Fruit fly (Drosophila melanogaster) whole organism, embryonic: ENCODE results near the gene Cpr5C.

ENCODE experiments used
- Adf1 ChIP-seq: fragments of 200-800 bp; sonication (Bioruptor generic); IDR thresholded peaks from 2 replicates; pipeline ENCODE4 v1.3.6; 2022; ENCODE audit warnings: missing biosample characterization, missing genetic modification characterization
- CG10147 ChIP-seq: fragments of 200-800 bp; sonication (Bioruptor generic); optimal IDR thresholded peaks from 2 replicates; lab custom pipeline; 2019; ENCODE audit warnings: missing biosample characterization, mild to moderate bottlenecking, missing genetic modification characterization, moderate library complexity
- CG10431 ChIP-seq: fragments of 200-800 bp; sonication (Bioruptor generic); optimal IDR thresholded peaks from 3 replicates; lab custom pipeline; 2018; ENCODE audit warnings: missing biosample characterization, mild to moderate bottlenecking, missing genetic modification characterization
- CG11085 ChIP-seq: fragments of 200-800 bp; sonication (Bioruptor generic); IDR thresholded peaks from 2 replicates; pipeline ENCODE4 v1.3.6; 2022; ENCODE audit warnings: missing biosample characterization, missing genetic modification characterization
- CG11247 ChIP-seq: fragments of 200-800 bp; sonication (Bioruptor generic); IDR thresholded peaks from 2 replicates; pipeline ENCODE4 v1.3.6; 2022; ENCODE audit warnings: missing biosample characterization, missing genetic modification characterization
- CG12219 ChIP-seq: fragments of 200-800 bp; sonication (Bioruptor generic); optimal IDR thresholded peaks from 3 replicates; lab custom pipeline; 2018; ENCODE audit warnings: missing biosample characterization, mild to moderate bottlenecking, missing genetic modification characterization
- CG12299 ChIP-seq: fragments of 200-800 bp; sonication (Bioruptor generic); optimal IDR thresholded peaks from 2 replicates; lab custom pipeline; 2018; ENCODE audit warnings: missing biosample characterization, mild to moderate bottlenecking, missing genetic modification characterization
- CG1647 ChIP-seq: fragments of 200-800 bp; sonication (Bioruptor generic); optimal IDR thresholded peaks from 3 replicates; lab custom pipeline; 2016; ENCODE audit warnings: missing biosample characterization, missing genetic modification characterization
- CG16813 ChIP-seq: fragments of 200-800 bp; sonication (Bioruptor generic); IDR thresholded peaks from 3 replicates; pipeline ENCODE4 v1.3.6; 2022; ENCODE audit warnings: missing biosample characterization, missing genetic modification characterization; ENCODE audit not compliant: partially characterized antibody
- CG17361 ChIP-seq: fragments of 200-800 bp; sonication (Bioruptor generic); IDR thresholded peaks from 3 replicates; pipeline ENCODE4 v1.3.6; 2022; ENCODE audit warnings: missing biosample characterization, missing genetic modification characterization
- CG17802 ChIP-seq: fragments of 200-800 bp; sonication (Bioruptor generic); optimal IDR thresholded peaks from 2 replicates; lab custom pipeline; 2018; ENCODE audit warnings: missing biosample characterization, mild to moderate bottlenecking, missing genetic modification characterization, moderate library complexity
- CG2116 ChIP-seq: fragments of 200-800 bp; sonication (Bioruptor generic); optimal IDR thresholded peaks from 3 replicates; lab custom pipeline; 2018; ENCODE audit warnings: missing biosample characterization, mild to moderate bottlenecking, missing genetic modification characterization
- CG2129 ChIP-seq: fragments of 200-800 bp; sonication (Bioruptor generic); IDR thresholded peaks from 2 replicates; pipeline ENCODE4 v1.3.6; 2022; ENCODE audit warnings: missing biosample characterization, missing genetic modification characterization; ENCODE audit not compliant: partially characterized antibody
- CG32772 ChIP-seq: fragments of 200-800 bp; sonication (Bioruptor generic); IDR thresholded peaks from 2 replicates; pipeline ENCODE4 v1.3.6; 2022; ENCODE audit warnings: missing biosample characterization, missing genetic modification characterization
- CG34422 ChIP-seq: fragments of 200-800 bp; sonication (Bioruptor generic); IDR thresholded peaks from 3 replicates; pipeline ENCODE4 v1.3.6; 2022; ENCODE audit warnings: missing biosample characterization, missing genetic modification characterization
- CG3726 ChIP-seq: fragments of 200-800 bp; sonication (Bioruptor generic); IDR thresholded peaks from 3 replicates; pipeline ENCODE4, ENCODE4 v1.3.6; 2022; ENCODE audit warnings: missing biosample characterization, missing genetic modification characterization
- CG4360 ChIP-seq: fragments of 200-800 bp; sonication (Bioruptor generic); IDR thresholded peaks from 2 replicates; pipeline ENCODE4 v1.3.6; 2022; ENCODE audit warnings: missing biosample characterization, missing genetic modification characterization
- CG5245 ChIP-seq: fragments of 200-800 bp; sonication (Bioruptor generic); optimal IDR thresholded peaks from 3 replicates; lab custom pipeline; 2016; ENCODE audit warnings: missing biosample characterization, missing genetic modification characterization
- CG6683 ChIP-seq: fragments of 200-800 bp; sonication (Bioruptor generic); optimal IDR thresholded peaks from 2 replicates; lab custom pipeline; 2017; ENCODE audit warnings: missing biosample characterization, mild to moderate bottlenecking, missing genetic modification characterization, missing genetic modification reagents
- CG6689 ChIP-seq: fragments of 200-800 bp; sonication (Bioruptor generic); IDR thresholded peaks from 2 replicates; pipeline ENCODE4 v1.3.6; 2022; ENCODE audit warnings: missing biosample characterization, missing genetic modification characterization
- CG7271 ChIP-seq: fragments of 200-800 bp; sonication (Bioruptor generic); optimal IDR thresholded peaks from 2 replicates; lab custom pipeline; 2018; ENCODE audit warnings: missing biosample characterization, mild to moderate bottlenecking, missing genetic modification characterization, moderate library complexity
- CG7963 ChIP-seq: fragments of 200-800 bp; sonication (Bioruptor generic); IDR thresholded peaks from 3 replicates; pipeline ENCODE4 v1.3.6; 2022; ENCODE audit warnings: missing biosample characterization, missing genetic modification characterization; ENCODE audit not compliant: partially characterized antibody
- CG9876 ChIP-seq: fragments of 200-800 bp; sonication (Bioruptor generic); optimal IDR thresholded peaks from 2 replicates; lab custom pipeline; 2016; ENCODE audit warnings: missing biosample characterization, missing genetic modification characterization
- CG9932 ChIP-seq: fragments of 200-800 bp; sonication (Bioruptor generic); IDR thresholded peaks from 2 replicates; pipeline ENCODE4 v1.3.6; 2022; ENCODE audit warnings: missing biosample characterization, missing genetic modification characterization
- Camta ChIP-seq: fragments of 200-800 bp; sonication (Bioruptor generic); optimal IDR thresholded peaks from 2 replicates; lab custom pipeline; 2016; ENCODE audit warnings: missing biosample characterization, missing genetic modification characterization
- Ets65A ChIP-seq: fragments of 200-800 bp; sonication (Bioruptor generic); peaks from one replicate; lab custom pipeline; 2016; ENCODE audit warnings: missing biosample characterization, missing genetic modification characterization
- Hmr ChIP-seq: fragments of 200-800 bp; sonication (Bioruptor generic); optimal IDR thresholded peaks from 3 replicates; lab custom pipeline; 2017; ENCODE audit warnings: mild to moderate bottlenecking, missing biosample characterization, missing genetic modification reagents, missing genetic modification characterization
- Meics ChIP-seq: fragments of 200-800 bp; sonication (Bioruptor generic); optimal IDR thresholded peaks from 2 replicates; lab custom pipeline; 2017; ENCODE audit warnings: missing biosample characterization, mild to moderate bottlenecking, missing genetic modification characterization
- NC2α ChIP-seq: fragments of 200-800 bp; sonication (Bioruptor generic); optimal IDR thresholded peaks from 2 replicates; lab custom pipeline; 2016; ENCODE audit warnings: missing biosample characterization, missing genetic modification characterization
- Neu2 ChIP-seq: fragments of 200-800 bp; sonication (Bioruptor generic); optimal IDR thresholded peaks from 3 replicates; lab custom pipeline; 2016; ENCODE audit warnings: missing biosample characterization, missing genetic modification characterization, borderline replicate concordance
- Ptx1 ChIP-seq: fragments of 200-800 bp; sonication (Bioruptor generic); IDR thresholded peaks from 2 replicates; pipeline ENCODE4 v1.3.6; 2022; ENCODE audit warnings: missing biosample characterization, missing genetic modification characterization
- Rfx ChIP-seq: fragments of 200-800 bp; sonication (Bioruptor generic); IDR thresholded peaks from 2 replicates; pipeline ENCODE4 v1.3.6; 2022; ENCODE audit warnings: missing biosample characterization, missing genetic modification characterization
- ash1 ChIP-seq: fragments of 200-800 bp; sonication (Bioruptor generic); optimal IDR thresholded peaks from 2 replicates; lab custom pipeline; 2018; ENCODE audit warnings: missing biosample characterization, mild to moderate bottlenecking, missing genetic modification characterization
- az2 ChIP-seq: fragments of 200-800 bp; sonication (Bioruptor generic); optimal IDR thresholded peaks from 3 replicates; lab custom pipeline; 2016; ENCODE audit warnings: missing biosample characterization, missing genetic modification characterization
- cato ChIP-seq: fragments of 200-800 bp; sonication (Bioruptor generic); optimal IDR thresholded peaks from 2 replicates; lab custom pipeline; 2016; ENCODE audit warnings: missing biosample characterization, missing genetic modification characterization, borderline replicate concordance
- cg ChIP-seq: fragments of 200-800 bp; sonication (Bioruptor generic); optimal IDR thresholded peaks from 3 replicates; lab custom pipeline; 2019; ENCODE audit warnings: missing biosample characterization, mild to moderate bottlenecking, missing genetic modification characterization, moderate library complexity
- eve ChIP-seq, 2 experiments: fragments of >200 bp; optimal IDR thresholded peaks; 2 replicates each; lab custom pipeline; 2017; ENCODE audit warnings: missing biosample characterization in 2 of 2, missing genetic modification characterization in 2 of 2
- exex ChIP-seq: fragments of 200-800 bp; sonication (Bioruptor generic); optimal IDR thresholded peaks from 4 replicates; lab custom pipeline; 2018; ENCODE audit warnings: missing biosample characterization, mild to moderate bottlenecking, missing genetic modification characterization, moderate library complexity
- gt ChIP-seq: fragments of 200-800 bp; sonication (Bioruptor generic); IDR thresholded peaks from 2 replicates; pipeline ENCODE4 v1.3.6; 2022; ENCODE audit warnings: missing biosample characterization, missing genetic modification characterization
- her ChIP-seq: fragments of 200-800 bp; sonication (Bioruptor generic); optimal IDR thresholded peaks from 2 replicates; lab custom pipeline; 2016; ENCODE audit warnings: missing biosample characterization, missing genetic modification characterization
- inv ChIP-seq: fragments of 200-800 bp; sonication (Bioruptor generic); IDR thresholded peaks from 2 replicates; pipeline ENCODE4 v1.3.6; 2022; ENCODE audit warnings: missing biosample characterization, missing genetic modification characterization; ENCODE audit not compliant: partially characterized antibody
- knrl ChIP-seq: fragments of 200-800 bp; sonication (Bioruptor generic); IDR thresholded peaks from 3 replicates; pipeline ENCODE4 v1.3.6; 2022; ENCODE audit warnings: missing biosample characterization, missing genetic modification characterization; ENCODE audit not compliant: partially characterized antibody
- maf-S ChIP-seq: fragments of 200-800 bp; sonication (Bioruptor generic); optimal IDR thresholded peaks from 2 replicates; lab custom pipeline; 2016; ENCODE audit warnings: missing biosample characterization, missing genetic modification characterization
- salm ChIP-seq: fragments of 200-800 bp; sonication (Bioruptor generic); optimal IDR thresholded peaks from 2 replicates; lab custom pipeline; 2018; ENCODE audit warnings: missing biosample characterization, mild to moderate bottlenecking, missing genetic modification characterization
- sr ChIP-seq: fragments of 200-800 bp; sonication (Bioruptor generic); IDR thresholded peaks from 3 replicates; pipeline ENCODE4 v1.3.6; 2022; ENCODE audit warnings: missing biosample characterization, missing genetic modification characterization
- stwl ChIP-seq: fragments of 200-800 bp; sonication (Bioruptor generic); optimal IDR thresholded peaks from 3 replicates; lab custom pipeline; 2018; ENCODE audit warnings: missing biosample characterization, mild to moderate bottlenecking, missing genetic modification characterization, moderate library complexity
- unpg ChIP-seq: fragments of 200-800 bp; sonication (Bioruptor generic); optimal IDR thresholded peaks from 3 replicates; lab custom pipeline; 2018; ENCODE audit warnings: missing biosample characterization, mild to moderate bottlenecking, missing genetic modification characterization, moderate library complexity
- z ChIP-seq: fragments of 200-800 bp; sonication (Bioruptor generic); IDR thresholded peaks from 3 replicates; pipeline ENCODE4 v1.3.6; 2022; ENCODE audit warnings: missing biosample characterization, missing genetic modification characterization

Cpr5C gene

DNA sequence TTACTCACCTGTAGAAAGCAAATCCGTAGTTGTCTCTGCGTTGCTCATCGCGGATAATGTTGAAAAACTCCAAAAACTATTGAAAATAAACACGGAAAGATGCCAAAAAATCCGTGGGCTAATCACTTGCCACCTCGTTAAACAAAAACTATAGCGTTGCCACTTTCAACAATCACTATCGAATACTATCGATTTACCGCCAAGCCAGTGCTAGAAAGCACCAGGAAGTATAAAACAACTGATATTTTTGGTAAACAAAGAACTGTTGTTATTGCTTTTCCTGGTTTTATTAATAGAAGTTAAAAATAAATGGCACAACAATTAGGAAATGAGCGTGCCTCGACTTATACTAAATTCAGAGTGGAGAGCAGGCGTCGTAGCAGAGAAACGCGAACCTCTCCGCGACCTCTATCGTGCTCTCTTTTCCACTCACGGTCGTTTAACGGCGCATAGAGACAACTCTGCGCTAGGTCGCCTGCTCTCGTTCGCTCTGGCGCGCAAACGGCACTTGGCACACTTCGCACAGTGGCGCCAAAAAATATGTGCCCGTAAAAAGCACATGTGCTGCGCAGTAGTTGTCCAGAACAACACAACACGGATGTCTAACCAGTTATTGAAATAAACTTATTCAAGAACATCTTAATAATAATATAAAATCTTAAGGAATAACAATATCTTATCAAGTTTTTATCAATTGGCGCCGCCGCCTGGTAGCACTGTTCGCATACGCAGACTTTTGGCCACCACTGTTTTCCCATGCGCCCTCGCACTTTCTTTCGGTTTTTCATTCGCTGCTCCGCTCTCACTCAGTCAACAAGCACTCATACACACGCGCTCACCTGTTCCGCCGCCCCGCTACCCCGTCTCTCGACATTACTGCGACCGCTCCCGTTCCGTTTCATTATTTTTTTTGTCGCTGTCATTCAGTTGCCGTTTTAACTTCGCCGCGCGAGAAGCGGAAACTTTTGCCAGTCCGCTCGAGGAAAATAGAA, 49.3 kb upstream of the Cpr5C start, which contains the start of the genes lin-52 and CG15771 (continued):
- TF ChIP-seq CG17361 = peak; percentile 93
- peak; percentile 85 for TF ChIP-seq cato (GFP tag; lab: Kevin White, UChicago)
- TF ChIP-seq CG7271 (tag; lab: Kevin White, UChicago) = no peak
- peak; percentile 5 for TF ChIP-seq CG9876 (GFP tag; lab: Kevin White, UChicago)
- peak; percentile 93 for TF ChIP-seq CG6683 (GFP tag; lab: Kevin White, UChicago)
- peak; percentile 92 for TF ChIP-seq CG12219 (GFP tag; lab: Kevin White, UChicago)
- TF ChIP-seq Camta = peak; percentile 75
- TF ChIP-seq CG11247 (GFP tag; lab: Robert Waterston, UW) = peak; percentile 93
- TF ChIP-seq knrl (GFP tag; lab: Robert Waterston, UW) = peak; percentile 64
- no peak for TF ChIP-seq CG2129 (GFP tag; lab: Robert Waterston, UW)
- TF ChIP-seq CG10431 (GFP tag; lab: Kevin White, UChicago) = peak; percentile 87
- TF ChIP-seq stwl (tag; lab: Kevin White, UChicago) = peak; percentile 45
- peak; percentile 96 for TF ChIP-seq CG9932
- TF ChIP-seq Hmr (GFP tag; lab: Kevin White, UChicago) = peak; percentile 97
- peak; percentile 96 for TF ChIP-seq CG12299
- TF ChIP-seq CG6689 (GFP tag; lab: Robert Waterston, UW) = peak; percentile 96
- TF ChIP-seq gt (GFP tag; lab: Robert Waterston, UW) = peak; percentile 77
- TF ChIP-seq z (GFP tag; lab: Robert Waterston, UW) = peak; percentile 76
- TF ChIP-seq exex = peak; percentile 79
- no peak for TF ChIP-seq ash1 (GFP tag; lab: Kevin White, UChicago)
- TF ChIP-seq CG16813 = peak; percentile 57
- TF ChIP-seq CG17802 (tag; lab: Kevin White, UChicago) = peak; percentile 44
- TF ChIP-seq Neu2 (GFP tag; lab: Kevin White, UChicago) = no peak
- peak; percentile 81 for TF ChIP-seq sr (GFP tag; lab: Robert Waterston, UW)
- TF ChIP-seq CG10147 = peak; percentile 93
- peak; percentile 90 for TF ChIP-seq salm
- peak; percentile 94 for TF ChIP-seq unpg (GFP tag; lab: Kevin White, UChicago)
- peak; percentile 53 for TF ChIP-seq CG1647 (GFP tag; lab: Kevin White, UChicago)
- peak; percentile 31 for TF ChIP-seq her
- TF ChIP-seq maf-S (GFP tag; lab: Kevin White, UChicago) = peak; percentile 41
- TF ChIP-seq az2 = peak; percentile 93
- peak; percentile 89 for TF ChIP-seq CG3726 (GFP tag; lab: Robert Waterston, UW)
- TF ChIP-seq CG34422 (GFP tag; lab: Robert Waterston, UW) = peak; percentile 91
- TF ChIP-seq Ptx1 (GFP tag; lab: Robert Waterston, UW) = peak; percentile 97
- TF ChIP-seq NC2α (GFP tag; lab: Kevin White, UChicago) = no peak
- TF ChIP-seq inv = peak; percentile 40; the same call in 1 of the 2 replicates
- TF ChIP-seq CG4360 (GFP tag; lab: Robert Waterston, UW) = peak; percentile 61; the same call in 1 of the 2 replicates
- peak; percentile 70 for TF ChIP-seq cg (GFP tag; lab: Kevin White, UChicago)
- peak; percentile 67 for TF ChIP-seq CG2116 (GFP tag; lab: Kevin White, UChicago)
- peak; percentile 96 for TF ChIP-seq Rfx
- no peak for TF ChIP-seq eve (GFP tag; optimal IDR thresholded peaks at IDR 0.05; lab: Kevin White, UChicago)
- peak; percentile 88 for TF ChIP-seq CG11085 (GFP tag; lab: Robert Waterston, UW)
- TF ChIP-seq Ets65A (GFP tag; lab: Kevin White, UChicago) = peak; percentile 97
- peak; percentile 96 for TF ChIP-seq Meics (GFP tag; lab: Kevin White, UChicago)
- peak; percentile 7; the same call in 1 of the 3 replicates for TF ChIP-seq CG7963 (GFP tag; lab: Robert Waterston, UW)
- peak; percentile 83 for TF ChIP-seq CG5245 (GFP tag; lab: Kevin White, UChicago)
- TF ChIP-seq CG32772 (GFP tag; lab: Robert Waterston, UW) = peak; percentile 94
- peak; percentile 86 for TF ChIP-seq Adf1
